Worm (Caenorhabditis elegans) whole organism, young adult: ENCODE data around the gene Y25C1A.7.

ENCODE experiments used
- B0019.2 ChIP-seq: fragments of 200-800 bp; sonication (Bioruptor generic); conservative IDR thresholded peaks from 2 replicates; pipeline ENCODE4 v1.3.6; 2022; ENCODE audit warnings: missing genetic modification reagents, missing genetic modification characterization, missing compliant biosample characterization
- F23B12.7 ChIP-seq: sonication (generic microtip); optimal IDR thresholded peaks from 2 replicates; lab custom pipeline; 2017; ENCODE audit warnings: missing genetic modification characterization, mild to moderate bottlenecking, missing compliant biosample characterization, antibody characterized with exemption, moderate library complexity; ENCODE audit not compliant: insufficient read depth
- F57A8.1 ChIP-seq: fragments of 200-800 bp; sonication (Bioruptor generic); optimal IDR thresholded peaks from 2 replicates; lab custom pipeline; 2018; ENCODE audit warnings: mild to moderate bottlenecking, missing genetic modification characterization, moderate library complexity, missing compliant biosample characterization
- K11D2.4 ChIP-seq: fragments of 200-800 bp; sonication (Bioruptor generic); IDR thresholded peaks from 2 replicates; pipeline ENCODE4 v1.3.6; 2022; ENCODE audit warnings: missing genetic modification reagents, missing genetic modification characterization, missing compliant biosample characterization
- K12H6.12 ChIP-seq: fragments of 200-800 bp; sonication (Bioruptor generic); optimal IDR thresholded peaks from 2 replicates; lab custom pipeline; 2018; ENCODE audit warnings: mild to moderate bottlenecking, missing genetic modification characterization, missing compliant biosample characterization
- T07F8.4 ChIP-seq: sonication (generic microtip); optimal IDR thresholded peaks from 2 replicates; lab custom pipeline; 2016; ENCODE audit warnings: mild to moderate bottlenecking, missing genetic modification characterization, moderate library complexity, missing compliant biosample characterization
- Y53F4B.3 ChIP-seq: fragments of 200-800 bp; sonication (Bioruptor generic); IDR thresholded peaks from 2 replicates; pipeline ENCODE4 v1.3.6; 2022; ENCODE audit warnings: missing genetic modification reagents, missing genetic modification characterization, missing compliant biosample characterization
- Y67H2A.10 ChIP-seq: fragments of 200-800 bp; sonication (Bioruptor generic); conservative IDR thresholded peaks from 2 replicates; pipeline ENCODE4 v1.3.6; 2022; ENCODE audit warnings: missing genetic modification reagents, missing genetic modification characterization, missing compliant biosample characterization
- ZK185.1 ChIP-seq: sonication (generic microtip); optimal IDR thresholded peaks from 2 replicates; lab custom pipeline; 2016; ENCODE audit warnings: mild to moderate bottlenecking, missing genetic modification characterization, missing compliant biosample characterization; ENCODE audit not compliant: poor library complexity, severe bottlenecking
- akir-1 ChIP-seq: fragments of 200-800 bp; sonication (Bioruptor generic); optimal IDR thresholded peaks from 2 replicates; lab custom pipeline; 2018; ENCODE audit warnings: mild to moderate bottlenecking, missing genetic modification characterization, moderate library complexity, missing compliant biosample characterization
- aptf-2 ChIP-seq: fragments of 200-800 bp; sonication (Bioruptor generic); conservative IDR thresholded peaks from 2 replicates; pipeline ENCODE4 v1.3.6; 2022; ENCODE audit warnings: missing genetic modification reagents, missing genetic modification characterization, missing compliant biosample characterization
- athp-1 ChIP-seq: sonication (generic microtip); optimal IDR thresholded peaks from 2 replicates; lab custom pipeline; 2017; ENCODE audit warnings: mild to moderate bottlenecking, missing genetic modification characterization, missing compliant biosample characterization
- attf-3 ChIP-seq: fragments of 200-800 bp; sonication (Bioruptor generic); conservative IDR thresholded peaks from 2 replicates; pipeline ENCODE4 v1.3.6; 2022; ENCODE audit warnings: missing genetic modification reagents, missing genetic modification characterization, missing compliant biosample characterization
- ccch-3 ChIP-seq: fragments of 200-800 bp; sonication (Bioruptor generic); optimal IDR thresholded peaks from 2 replicates; lab custom pipeline; 2018; ENCODE audit warnings: mild to moderate bottlenecking, missing genetic modification characterization, missing compliant biosample characterization
- cebp-1 ChIP-seq, 2 experiments: fragments of 200-800 bp in 1 of 2; sonication (Bioruptor generic) in 1 of 2; sonication (generic microtip) in 1 of 2; IDR thresholded peaks in 1 of 2; optimal IDR thresholded peaks in 1 of 2; 2 replicates each; pipeline versions ENCODE4 v1.3.6 to Lab custom; 2017 to 2022; ENCODE audit warnings: missing compliant biosample characterization in 2 of 2, missing genetic modification characterization in 2 of 2, mild to moderate bottlenecking in 1 of 2, missing genetic modification reagents in 1 of 2, moderate library complexity in 1 of 2
- ceh-40 ChIP-seq: fragments of 200-800 bp; sonication (Bioruptor generic); IDR thresholded peaks from 2 replicates; pipeline ENCODE4 v1.3.6; 2022; ENCODE audit warnings: missing genetic modification characterization, missing compliant biosample characterization
- die-1 ChIP-seq: sonication (generic microtip); optimal IDR thresholded peaks from 2 replicates; lab custom pipeline; 2016; ENCODE audit warnings: missing genotype, mild to moderate bottlenecking, missing genetic modification characterization, missing compliant biosample characterization
- dox-1 ChIP-seq: fragments of 200-800 bp; sonication (Bioruptor generic); IDR thresholded peaks from 2 replicates; pipeline ENCODE4 v1.3.6; 2022; ENCODE audit warnings: missing genetic modification reagents, missing genetic modification characterization, missing compliant biosample characterization
- dpff-1 ChIP-seq: sonication (generic microtip); optimal IDR thresholded peaks from 2 replicates; lab custom pipeline; 2017; ENCODE audit warnings: mild to moderate bottlenecking, missing genetic modification characterization, missing compliant biosample characterization
- egrh-3 ChIP-seq: fragments of 200-800 bp; sonication (Bioruptor generic); IDR thresholded peaks from 2 replicates; pipeline ENCODE4 v1.3.6; 2022; ENCODE audit warnings: missing genetic modification reagents, missing genetic modification characterization, missing compliant biosample characterization
- ekl-4 ChIP-seq: fragments of 200-800 bp; sonication (Bioruptor generic); IDR thresholded peaks from 2 replicates; pipeline ENCODE4 v1.3.6; 2022; ENCODE audit warnings: missing genetic modification reagents, missing genetic modification characterization, missing compliant biosample characterization
- fkh-3 ChIP-seq: sonication (generic microtip); optimal IDR thresholded peaks from 2 replicates; lab custom pipeline; 2016; ENCODE audit warnings: mild to moderate bottlenecking, missing genetic modification characterization, missing compliant biosample characterization
- him-1 ChIP-seq: sonication (generic microtip); optimal IDR thresholded peaks from 2 replicates; lab custom pipeline; 2016; ENCODE audit warnings: missing genotype, missing genetic modification reagents, missing genetic modification characterization, missing compliant biosample characterization
- hlh-12 ChIP-seq: sonication (generic microtip); optimal IDR thresholded peaks from 2 replicates; lab custom pipeline; 2016; ENCODE audit warnings: missing genetic modification characterization, missing compliant biosample characterization
- hmg-1.2 ChIP-seq: fragments of 200-800 bp; sonication (Bioruptor generic); IDR thresholded peaks from 2 replicates; pipeline ENCODE4 v1.3.6; 2022; ENCODE audit warnings: missing genetic modification reagents, missing genetic modification characterization, missing compliant biosample characterization
- hmg-20 ChIP-seq: fragments of 200-800 bp; sonication (Bioruptor generic); IDR thresholded peaks from 2 replicates; pipeline ENCODE4 v1.3.6; 2022; ENCODE audit warnings: missing genetic modification reagents, missing genetic modification characterization, missing compliant biosample characterization
- lag-1 ChIP-seq: fragments of 200-800 bp; sonication (Bioruptor generic); IDR thresholded peaks from 2 replicates; pipeline ENCODE4 v1.3.6; 2022; ENCODE audit warnings: missing genetic modification reagents, missing genetic modification characterization, missing compliant biosample characterization
- let-607 ChIP-seq, 2 experiments: fragments of 200-800 bp in 1 of 2; sonication (Bioruptor generic) in 1 of 2; sonication (generic microtip) in 1 of 2; optimal IDR thresholded peaks; 2 replicates each; lab custom pipeline; 2016 to 2018; ENCODE audit warnings: mild to moderate bottlenecking in 2 of 2, missing compliant biosample characterization in 2 of 2, missing genetic modification characterization in 2 of 2, moderate library complexity in 2 of 2, missing genotype in 1 of 2
- lin-26 ChIP-seq: fragments of 200-800 bp; sonication (Bioruptor generic); IDR thresholded peaks from 2 replicates; pipeline ENCODE4 v1.3.6; 2022; ENCODE audit warnings: missing genetic modification reagents, missing genetic modification characterization, missing compliant biosample characterization
- lsl-1 ChIP-seq: fragments of 200-800 bp; sonication (Bioruptor generic); optimal IDR thresholded peaks from 2 replicates; lab custom pipeline; 2018; ENCODE audit warnings: mild to moderate bottlenecking, missing genetic modification characterization, moderate library complexity, missing compliant biosample characterization
- madf-10 ChIP-seq: sonication (generic microtip); optimal IDR thresholded peaks from 2 replicates; lab custom pipeline; 2016; ENCODE audit warnings: mild to moderate bottlenecking, missing genetic modification characterization, missing compliant biosample characterization
- madf-6 ChIP-seq: fragments of 200-800 bp; sonication (Bioruptor generic); IDR thresholded peaks from 2 replicates; pipeline ENCODE4 v1.3.6; 2022; ENCODE audit warnings: missing genetic modification reagents, missing genetic modification characterization, missing compliant biosample characterization
- madf-8 ChIP-seq: fragments of 200-800 bp; sonication (Bioruptor generic); conservative IDR thresholded peaks from 2 replicates; pipeline ENCODE4 v1.3.6; 2022; ENCODE audit warnings: missing genetic modification reagents, missing genetic modification characterization, missing compliant biosample characterization
- mcd-1 ChIP-seq: fragments of 200-800 bp; sonication (Bioruptor generic); IDR thresholded peaks from 2 replicates; pipeline ENCODE4 v1.3.6; 2022; ENCODE audit warnings: missing genetic modification reagents, missing genetic modification characterization, missing compliant biosample characterization
- mes-4 ChIP-seq: sonication (generic microtip); optimal IDR thresholded peaks from 2 replicates; lab custom pipeline; 2016; ENCODE audit warnings: missing genotype, missing genetic modification characterization, missing compliant biosample characterization
- nhr-179 ChIP-seq: sonication (generic microtip); optimal IDR thresholded peaks from 2 replicates; lab custom pipeline; 2016; ENCODE audit warnings: mild to moderate bottlenecking, missing genetic modification characterization, missing compliant biosample characterization
- nhr-80 ChIP-seq: sonication (generic microtip); optimal IDR thresholded peaks from 2 replicates; lab custom pipeline; 2016; ENCODE audit warnings: missing genetic modification characterization, missing compliant biosample characterization
- rcor-1 ChIP-seq: fragments of 200-800 bp; sonication (Bioruptor generic); IDR thresholded peaks from 2 replicates; pipeline ENCODE4 v1.3.6; 2022; ENCODE audit warnings: missing genetic modification reagents, missing genetic modification characterization, missing compliant biosample characterization
- rec-8 ChIP-seq, 2 experiments: sonication (generic microtip); optimal IDR thresholded peaks; 2 replicates each; lab custom pipeline; 2016; ENCODE audit warnings: mild to moderate bottlenecking in 2 of 2, missing genetic modification characterization in 2 of 2, missing genetic modification reagents in 2 of 2, missing genotype in 2 of 2, missing biosample characterization in 1 of 2, missing compliant biosample characterization in 1 of 2, moderate library complexity in 1 of 2
- sea-2 ChIP-seq: fragments of 200-800 bp; sonication (Bioruptor generic); IDR thresholded peaks from 2 replicates; pipeline ENCODE4 v1.3.6; 2022; ENCODE audit warnings: missing genetic modification characterization, missing compliant biosample characterization
- snpc-1.3 ChIP-seq: sonication (generic microtip); optimal IDR thresholded peaks from 2 replicates; lab custom pipeline; 2017; ENCODE audit warnings: missing genetic modification characterization, mild to moderate bottlenecking, missing compliant biosample characterization, antibody characterized with exemption, moderate library complexity, missing genotype, missing genetic modification reagents; ENCODE audit not compliant: insufficient read depth
- tlf-1 ChIP-seq: fragments of 200-800 bp; sonication (Bioruptor generic); optimal IDR thresholded peaks from 2 replicates; lab custom pipeline; 2018; ENCODE audit warnings: mild to moderate bottlenecking, missing genetic modification characterization, missing compliant biosample characterization
- unc-130 ChIP-seq: sonication (generic microtip); optimal IDR thresholded peaks from 2 replicates; lab custom pipeline; 2016; ENCODE audit warnings: missing genetic modification reagents, missing genetic modification characterization, missing compliant biosample characterization
- zfh-2 ChIP-seq: fragments of 200-800 bp; sonication (Bioruptor generic); conservative IDR thresholded peaks from 2 replicates; pipeline ENCODE4 v1.3.6; 2022; ENCODE audit warnings: missing genetic modification reagents, missing genetic modification characterization, missing compliant biosample characterization
- zim-3 ChIP-seq: sonication (generic microtip); optimal IDR thresholded peaks from 2 replicates; lab custom pipeline; 2017; ENCODE audit warnings: mild to moderate bottlenecking, missing genetic modification characterization, moderate library complexity, missing compliant biosample characterization
- ztf-3 ChIP-seq: fragments of 200-800 bp; sonication (Bioruptor generic); optimal IDR thresholded peaks from 2 replicates; lab custom pipeline; 2018; ENCODE audit warnings: mild to moderate bottlenecking, missing genetic modification characterization, missing compliant biosample characterization

Y25C1A.7 gene

DNA sequence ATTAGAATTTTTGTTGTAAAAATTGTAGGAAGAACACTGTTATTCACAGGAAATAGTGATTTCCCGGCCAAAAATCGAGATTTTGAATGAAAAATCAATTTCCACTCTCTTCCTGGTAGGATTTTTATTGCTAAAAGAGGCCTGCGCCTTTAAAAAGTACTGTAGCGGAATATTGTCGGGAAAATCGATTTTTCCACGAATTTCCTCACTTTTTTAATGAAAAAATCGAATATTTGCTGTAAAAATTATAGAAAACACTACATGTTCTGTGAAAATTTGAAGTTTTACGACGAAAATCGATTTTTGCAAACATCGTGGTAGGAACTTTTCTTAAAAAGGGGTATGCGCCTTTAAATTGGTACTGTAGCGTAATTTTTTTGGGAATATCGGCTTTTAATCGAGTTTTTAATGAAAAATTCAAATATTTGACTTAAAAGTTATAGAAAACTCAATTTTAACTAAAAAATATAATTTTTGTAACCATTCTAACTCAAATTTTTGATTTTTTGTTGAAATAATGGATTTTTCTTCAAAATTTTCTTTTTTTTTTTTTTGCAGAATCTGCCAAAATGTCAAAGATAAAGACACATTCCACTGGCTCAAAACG lies 14.5 kb downstream of the Y25C1A.7 start, which contains the start of gene lin-8 (continued):
- TF ChIP-seq snpc-1.3: no peak
- TF ChIP-seq T07F8.4: no peak
- TF ChIP-seq madf-6 (GFP tag; lab: Robert Waterston, UW): peak; percentile 90
- no peak for TF ChIP-seq ekl-4
- no peak for TF ChIP-seq ccch-3 (GFP tag; lab: Kevin White, UChicago)
- TF ChIP-seq tlf-1 (GFP tag; lab: Kevin White, UChicago): peak; percentile 5
- TF ChIP-seq rcor-1 (GFP tag; lab: Robert Waterston, UW): no peak
- TF ChIP-seq lsl-1: peak; percentile 100
- no peak for TF ChIP-seq ztf-3 (GFP tag; lab: Kevin White, UChicago)
- TF ChIP-seq nhr-179: no peak
- no peak for TF ChIP-seq mes-4 (tag; lab: Kevin White, UChicago)

DNA sequence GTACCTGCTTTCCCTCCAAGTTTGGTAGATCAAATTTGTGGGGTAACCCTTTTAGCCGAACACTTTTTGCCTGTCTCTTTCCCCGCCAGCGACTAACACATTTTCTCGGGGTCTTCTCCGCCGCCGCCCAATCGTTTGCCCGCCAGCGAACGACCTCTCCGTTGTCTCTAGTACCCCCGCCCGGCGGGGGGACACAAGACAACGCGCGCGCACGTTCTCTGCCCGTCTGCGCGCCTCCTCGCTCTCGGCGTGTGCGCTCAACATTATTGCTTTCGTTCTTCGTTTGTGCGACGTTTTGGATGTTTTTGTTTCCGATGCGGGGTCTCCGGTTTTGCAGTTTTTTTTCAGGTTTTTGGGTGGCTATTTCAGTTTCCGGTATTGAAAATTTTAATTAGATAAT lies 15.3 kb downstream of the Y25C1A.7 start:
- TF ChIP-seq ZK185.1 (no peak), him-1 (tag; lab: Kevin White, UChicago) (no peak), akir-1 (no peak), dpff-1 (tag; lab: Kevin White, UChicago) (no peak), madf-10 (tag; lab: Kevin White, UChicago) (no peak), madf-8 (GFP tag; lab: Robert Waterston, UW) (0 out of 2 replicates have a peak, but pooled peaks have one; percentile 21), rec-8 (tag; optimal IDR thresholded peaks at IDR 0.05; lab: Kevin White, UChicago) (no peak), lag-1 (GFP tag; lab: Robert Waterston, UW) (0 out of 2 replicates have a peak, but pooled peaks have one; percentile 19), ceh-40 (GFP tag; lab: Robert Waterston, UW) (no peak), K12H6.12 (tag; lab: Kevin White, UChicago) (no peak), sea-2 (GFP tag; lab: Robert Waterston, UW) (no peak), athp-1 (no peak), hlh-12 (tag; lab: Kevin White, UChicago) (no peak), mcd-1 (GFP tag; lab: Robert Waterston, UW) (peak; percentile 37; the same call in 1 of the 2 replicates), hmg-1.2 (GFP tag; lab: Robert Waterston, UW) (peak; percentile 33; the same call in 1 of the 2 replicates), unc-130 (no peak), Y67H2A.10 (no peak), fkh-3 (no peak), dox-1 (GFP tag; lab: Robert Waterston, UW) (no peak), B0019.2 (GFP tag; lab: Robert Waterston, UW) (no peak), hmg-20 (GFP tag; lab: Robert Waterston, UW) (no peak), lin-26 (no peak), aptf-2 (GFP tag; lab: Robert Waterston, UW) (no peak), let-607 (tag; optimal IDR thresholded peaks at IDR 0.05; lab: Kevin White, UChicago) (no peak), zim-3 (no peak), F23B12.7 (tag; lab: Kevin White, UChicago) (no peak), die-1 (no peak), nhr-80 (peak; percentile 20), attf-3 (GFP tag; lab: Robert Waterston, UW) (no peak), Y53F4B.3 (GFP tag; lab: Robert Waterston, UW) (no peak), zfh-2 (GFP tag; lab: Robert Waterston, UW) (peak; percentile 96), cebp-1 (GFP tag; IDR thresholded peaks at IDR 0.05; lab: Robert Waterston, UW) (no peak), cebp-1 (tag; optimal IDR thresholded peaks at IDR 0.05; lab: Kevin White, UChicago) (peak; percentile 52), egrh-3 (peak; percentile 89), F57A8.1 (GFP tag; lab: Kevin White, UChicago) (no peak), K11D2.4 (no peak)
